Worm (Caenorhabditis elegans): Measurements from ENCODE around the gene pgp-5.

DNA sequence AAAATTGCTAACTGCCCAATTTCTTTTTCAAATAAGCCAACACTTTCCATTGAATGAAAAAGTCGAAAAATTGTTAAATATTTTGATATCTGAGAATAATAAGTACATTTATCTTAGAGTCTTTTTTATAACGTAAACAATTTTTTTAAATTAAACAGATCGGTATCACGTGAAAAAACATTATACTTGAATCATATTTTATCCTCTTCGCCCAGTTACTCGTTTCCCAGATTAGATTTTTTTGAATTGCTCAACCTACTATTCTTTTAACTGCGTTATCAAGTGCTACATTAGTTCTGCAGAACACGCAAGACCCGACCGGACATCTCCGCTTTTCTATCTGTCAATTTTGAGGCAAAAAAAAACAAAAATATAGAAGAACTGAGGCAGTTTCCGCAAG is 54.7 kb downstream of the pgp-5 start, which contains the start of gene F31B12.4:
- TF ChIP-seq ztf-11 (tag; optimal IDR thresholded peaks at IDR 0.05) (no peak), nfya-1 (tag; optimal IDR thresholded peaks at IDR 0.05; ENCODE audit: insufficient read depth) (no peak), sea-2 (GFP tag; optimal IDR thresholded peaks at IDR 0.05) (no peak), unc-62 (GFP tag; optimal IDR thresholded peaks at IDR 0.05) (no peak)

Measured in whole organism, L3 larva.